Worm (Caenorhabditis elegans): Measurements from ENCODE around the gene C02E7.8.

- TF ChIP-seq hlh-30 (tag; optimal IDR thresholded peaks at IDR 0.05; ENCODE audit: insufficient read depth) (no peak), nhr-11 (tag; optimal IDR thresholded peaks at IDR 0.05) (no peak), fkh-10 (GFP tag; optimal IDR thresholded peaks at IDR 0.05) (no peak), fos-1 (tag; optimal IDR thresholded peaks at IDR 0.05) (no peak), nhr-102 (tag; optimal IDR thresholded peaks at IDR 0.05) (no peak), lin-13 (GFP tag; optimal IDR thresholded peaks at IDR 0.05) (no peak), pha-4 (GFP tag; IDR thresholded peaks at IDR 0.05) (no peak), pha-4 (tag; optimal IDR thresholded peaks at IDR 0.05) (no peak), mes-2 (tag; optimal IDR thresholded peaks at IDR 0.05; ENCODE audit: poor library complexity, severe bottlenecking) (no peak), ceh-32 (tag; optimal IDR thresholded peaks at IDR 0.05; ENCODE audit: poor library complexity) (no peak), unc-39 (tag; optimal IDR thresholded peaks at IDR 0.05) (no peak), mdl-1 (tag; optimal IDR thresholded peaks at IDR 0.05) (peak in 1 of 2 experiments; percentile 0), zag-1 (tag; optimal IDR thresholded peaks at IDR 0.05) (no peak), egl-27 (tag; optimal IDR thresholded peaks at IDR 0.05) (no peak)
Measured at ce11 chrV:4903696-4904095, 16.9 kb downstream of the C02E7.8 start, which contains the start of gene ugt-8.

Measured in whole organism, L4 larva.